Worm (Caenorhabditis elegans) whole organism, young adult: ENCODE measurements around the gene clec-173.

Experiments
- B0035.1 ChIP-seq: sonication (generic microtip); optimal IDR thresholded peaks from 2 replicates; lab custom pipeline; 2016; ENCODE audit warnings: missing genetic modification characterization, mild to moderate bottlenecking, missing compliant biosample characterization, missing genotype, missing genetic modification reagents
- B0336.3 ChIP-seq: fragments of 200-800 bp; sonication (Bioruptor generic); IDR thresholded peaks from 2 replicates; pipeline ENCODE4 v1.3.6; 2022; ENCODE audit warnings: missing genetic modification characterization, missing compliant biosample characterization
- C17E4.6 ChIP-seq: fragments of 200-800 bp; sonication (Bioruptor generic); IDR thresholded peaks from 2 replicates; pipeline ENCODE4 v1.3.6; 2022; ENCODE audit warnings: missing genetic modification reagents, missing genetic modification characterization, missing compliant biosample characterization
- F52B5.7 ChIP-seq: sonication (generic microtip); optimal IDR thresholded peaks from 2 replicates; lab custom pipeline; 2016; ENCODE audit warnings: mild to moderate bottlenecking, missing genetic modification characterization, missing compliant biosample characterization
- F57C9.4 ChIP-seq: sonication (generic microtip); optimal IDR thresholded peaks from 2 replicates; lab custom pipeline; 2017; ENCODE audit warnings: mild to moderate bottlenecking, missing genetic modification characterization, missing compliant biosample characterization
- K12H6.12 ChIP-seq: fragments of 200-800 bp; sonication (Bioruptor generic); optimal IDR thresholded peaks from 2 replicates; lab custom pipeline; 2018; ENCODE audit warnings: mild to moderate bottlenecking, missing genetic modification characterization, missing compliant biosample characterization
- ZK185.1 ChIP-seq: sonication (generic microtip); optimal IDR thresholded peaks from 2 replicates; lab custom pipeline; 2016; ENCODE audit warnings: mild to moderate bottlenecking, missing genetic modification characterization, missing compliant biosample characterization; ENCODE audit not compliant: poor library complexity, severe bottlenecking
- atf-7 ChIP-seq: sonication (generic microtip); optimal IDR thresholded peaks from 2 replicates; lab custom pipeline; 2017; ENCODE audit warnings: mild to moderate bottlenecking, missing genetic modification characterization, missing compliant biosample characterization
- attf-3 ChIP-seq: fragments of 200-800 bp; sonication (Bioruptor generic); conservative IDR thresholded peaks from 2 replicates; pipeline ENCODE4 v1.3.6; 2022; ENCODE audit warnings: missing genetic modification reagents, missing genetic modification characterization, missing compliant biosample characterization
- attf-5 ChIP-seq: fragments of 200-800 bp; sonication (Bioruptor generic); optimal IDR thresholded peaks from 2 replicates; lab custom pipeline; 2018; ENCODE audit warnings: mild to moderate bottlenecking, missing genetic modification characterization, missing compliant biosample characterization
- bed-1 ChIP-seq: fragments of 200-800 bp; sonication (Bioruptor generic); IDR thresholded peaks from 2 replicates; pipeline ENCODE4 v1.3.6; 2022; ENCODE audit warnings: missing genetic modification reagents, missing genetic modification characterization, missing compliant biosample characterization
- cebp-1 ChIP-seq, 2 experiments: fragments of 200-800 bp in 1 of 2; sonication (Bioruptor generic) in 1 of 2; sonication (generic microtip) in 1 of 2; IDR thresholded peaks in 1 of 2; optimal IDR thresholded peaks in 1 of 2; 2 replicates each; pipeline versions ENCODE4 v1.3.6 to Lab custom; 2017 to 2022; ENCODE audit warnings: missing compliant biosample characterization in 2 of 2, missing genetic modification characterization in 2 of 2, mild to moderate bottlenecking in 1 of 2, missing genetic modification reagents in 1 of 2, moderate library complexity in 1 of 2
- cebp-2 ChIP-seq: fragments of 200-800 bp; sonication (Bioruptor generic); IDR thresholded peaks from 2 replicates; pipeline ENCODE4 v1.3.6; 2022; ENCODE audit warnings: missing genetic modification characterization, missing compliant biosample characterization
- ceh-27 ChIP-seq: fragments of 200-800 bp; sonication (Bioruptor generic); optimal IDR thresholded peaks from 2 replicates; lab custom pipeline; 2018; ENCODE audit warnings: mild to moderate bottlenecking, missing genetic modification characterization, moderate library complexity, missing compliant biosample characterization
- chd-7 ChIP-seq: sonication (generic microtip); optimal IDR thresholded peaks from 2 replicates; lab custom pipeline; 2016; ENCODE audit warnings: mild to moderate bottlenecking, missing genetic modification characterization, moderate library complexity, missing compliant biosample characterization
- dox-1 ChIP-seq: fragments of 200-800 bp; sonication (Bioruptor generic); IDR thresholded peaks from 2 replicates; pipeline ENCODE4 v1.3.6; 2022; ENCODE audit warnings: missing genetic modification reagents, missing genetic modification characterization, missing compliant biosample characterization
- dpl-1 ChIP-seq: fragments of 150-350 bp; optimal IDR thresholded peaks from 2 replicates; lab custom pipeline; 2014; ENCODE audit warnings: missing biosample characterization, missing genetic modification reagents, missing genetic modification characterization
- ekl-4 ChIP-seq: fragments of 200-800 bp; sonication (Bioruptor generic); IDR thresholded peaks from 2 replicates; pipeline ENCODE4 v1.3.6; 2022; ENCODE audit warnings: missing genetic modification reagents, missing genetic modification characterization, missing compliant biosample characterization
- ets-4 ChIP-seq: fragments of 200-800 bp; sonication (Bioruptor generic); optimal IDR thresholded peaks from 2 replicates; lab custom pipeline; 2018; ENCODE audit warnings: mild to moderate bottlenecking, missing genetic modification characterization, missing compliant biosample characterization
- hmg-1.2 ChIP-seq: fragments of 200-800 bp; sonication (Bioruptor generic); IDR thresholded peaks from 2 replicates; pipeline ENCODE4 v1.3.6; 2022; ENCODE audit warnings: missing genetic modification reagents, missing genetic modification characterization, missing compliant biosample characterization
- hmg-20 ChIP-seq: fragments of 200-800 bp; sonication (Bioruptor generic); IDR thresholded peaks from 2 replicates; pipeline ENCODE4 v1.3.6; 2022; ENCODE audit warnings: missing genetic modification reagents, missing genetic modification characterization, missing compliant biosample characterization
- let-607 ChIP-seq, 2 experiments: fragments of 200-800 bp in 1 of 2; sonication (Bioruptor generic) in 1 of 2; sonication (generic microtip) in 1 of 2; optimal IDR thresholded peaks; 2 replicates each; lab custom pipeline; 2016 to 2018; ENCODE audit warnings: mild to moderate bottlenecking in 2 of 2, missing compliant biosample characterization in 2 of 2, missing genetic modification characterization in 2 of 2, moderate library complexity in 2 of 2, missing genotype in 1 of 2
- lin-40 ChIP-seq: sonication (generic microtip); optimal IDR thresholded peaks from 2 replicates; lab custom pipeline; 2016; ENCODE audit warnings: missing genetic modification characterization, mild to moderate bottlenecking, missing compliant biosample characterization, missing genotype, missing genetic modification reagents
- lir-1 ChIP-seq: fragments of 200-800 bp; sonication (Bioruptor generic); conservative IDR thresholded peaks from 2 replicates; pipeline ENCODE4 v1.3.6; 2022; ENCODE audit warnings: missing genetic modification reagents, missing genetic modification characterization, missing compliant biosample characterization
- madf-10 ChIP-seq: sonication (generic microtip); optimal IDR thresholded peaks from 2 replicates; lab custom pipeline; 2016; ENCODE audit warnings: mild to moderate bottlenecking, missing genetic modification characterization, missing compliant biosample characterization
- nfyb-1 ChIP-seq: fragments of 200-800 bp; sonication (Bioruptor generic); IDR thresholded peaks from 2 replicates; pipeline ENCODE4 v1.3.6; 2022; ENCODE audit warnings: missing genetic modification reagents, missing genetic modification characterization, missing compliant biosample characterization
- nhr-80 ChIP-seq: sonication (generic microtip); optimal IDR thresholded peaks from 2 replicates; lab custom pipeline; 2016; ENCODE audit warnings: missing genetic modification characterization, missing compliant biosample characterization
- nhr-90 ChIP-seq: sonication (generic microtip); optimal IDR thresholded peaks from 2 replicates; lab custom pipeline; 2016; ENCODE audit warnings: missing genotype, mild to moderate bottlenecking, missing genetic modification characterization, missing compliant biosample characterization
- repo-1 ChIP-seq: sonication (generic microtip); optimal IDR thresholded peaks from 2 replicates; lab custom pipeline; 2017; ENCODE audit warnings: mild to moderate bottlenecking, missing genetic modification characterization, missing compliant biosample characterization
- snpc-4 ChIP-seq, 5 experiments: fragments of 150-350 bp in 1 of 5; sonication (generic microtip) in 4 of 5; optimal IDR thresholded peaks; 2 replicates each; lab custom pipeline; 2014 to 2018; ENCODE audit warnings: missing genetic modification characterization in 5 of 5, missing biosample characterization in 3 of 5, antibody characterized with exemption in 2 of 5, mild to moderate bottlenecking in 2 of 5, missing compliant biosample characterization in 2 of 5, missing genotype in 2 of 5, moderate library complexity in 2 of 5, missing genetic modification reagents in 1 of 5
- tbp1 ChIP-seq: fragments of 200-800 bp; sonication (Bioruptor generic); optimal IDR thresholded peaks from 2 replicates; lab custom pipeline; 2018; ENCODE audit warnings: mild to moderate bottlenecking, missing genetic modification characterization, missing compliant biosample characterization
- unc-130 ChIP-seq: sonication (generic microtip); optimal IDR thresholded peaks from 2 replicates; lab custom pipeline; 2016; ENCODE audit warnings: missing genetic modification reagents, missing genetic modification characterization, missing compliant biosample characterization
- unc-62 ChIP-seq: fragments of 150-350 bp; optimal IDR thresholded peaks from 2 replicates; lab custom pipeline; 2014; ENCODE audit warnings: missing biosample characterization, missing genetic modification reagents, missing genetic modification characterization
- xnd-1 ChIP-seq: sonication (generic microtip); optimal IDR thresholded peaks from 2 replicates; lab custom pipeline; 2016; ENCODE audit warnings: missing genotype, missing genetic modification reagents, missing genetic modification characterization, missing compliant biosample characterization
- zfh-2 ChIP-seq: fragments of 200-800 bp; sonication (Bioruptor generic); conservative IDR thresholded peaks from 2 replicates; pipeline ENCODE4 v1.3.6; 2022; ENCODE audit warnings: missing genetic modification reagents, missing genetic modification characterization, missing compliant biosample characterization

Gene clec-173

ce11 chrIV:3231644-3232043, 35.8 kb downstream of the clec-173 start:
- TF ChIP-seq zfh-2 (GFP tag; lab: Robert Waterston, UW): 0 out of 2 replicates have a peak, but pooled peaks have one; percentile 12
- TF ChIP-seq hmg-20 (GFP tag; lab: Robert Waterston, UW): no peak
- peak; percentile 29 for TF ChIP-seq ets-4 (GFP tag; lab: Kevin White, UChicago)
- peak; percentile 85 for TF ChIP-seq nhr-80 (tag; lab: Kevin White, UChicago)
- TF ChIP-seq cebp-1 (GFP tag; IDR thresholded peaks at IDR 0.05; lab: Robert Waterston, UW): no peak
- TF ChIP-seq cebp-1 (tag; optimal IDR thresholded peaks at IDR 0.05; lab: Kevin White, UChicago): peak; percentile 17
- peak; percentile 20 to 76 for TF ChIP-seq let-607 (tag; optimal IDR thresholded peaks at IDR 0.05; lab: Kevin White, UChicago)
- TF ChIP-seq attf-5 (GFP tag; lab: Kevin White, UChicago): peak; percentile 6
- TF ChIP-seq cebp-2 (GFP tag; lab: Robert Waterston, UW): no peak

ce11 chrIV:3227549-3228139, 39.8 kb downstream of the clec-173 start:
- peak; percentile 5; the same call in 1 of the 2 replicates for TF ChIP-seq lir-1 (GFP tag; lab: Robert Waterston, UW)
- no peak for TF ChIP-seq bed-1 (GFP tag; lab: Robert Waterston, UW)
- TF ChIP-seq repo-1 (tag; lab: Kevin White, UChicago): no peak
- no peak for TF ChIP-seq ceh-27
- no peak for TF ChIP-seq unc-130 (GFP tag; lab: Kevin White, UChicago)
- peak; percentile 59 for TF ChIP-seq attf-5 (GFP tag; lab: Kevin White, UChicago)
- TF ChIP-seq hmg-1.2 (GFP tag; lab: Robert Waterston, UW): peak; percentile 52
- no peak for TF ChIP-seq dpl-1 (GFP tag; lab: Kevin White, UChicago)
- peak; percentile 75 for TF ChIP-seq dox-1 (GFP tag; lab: Robert Waterston, UW)
- TF ChIP-seq snpc-4 (GFP tag; optimal IDR thresholded peaks at IDR 0.05; lab: Kevin White, UChicago): no peak
- peak in 2 of 4 experiments; percentile 42 to 47 for TF ChIP-seq snpc-4 (tag; optimal IDR thresholded peaks at IDR 0.05; lab: Kevin White, UChicago)
- TF ChIP-seq C17E4.6: no peak
- no peak for TF ChIP-seq B0035.1
- peak; percentile 53; the same call in 1 of the 2 replicates for TF ChIP-seq B0336.3
- TF ChIP-seq cebp-1 (GFP tag; IDR thresholded peaks at IDR 0.05; lab: Robert Waterston, UW): no peak
- TF ChIP-seq cebp-1 (tag; optimal IDR thresholded peaks at IDR 0.05; lab: Kevin White, UChicago): peak; percentile 60
- TF ChIP-seq lin-40 (tag; lab: Kevin White, UChicago): peak; percentile 42
- TF ChIP-seq unc-62 (GFP tag; lab: Kevin White, UChicago): peak; percentile 61
- TF ChIP-seq zfh-2 (GFP tag; lab: Robert Waterston, UW): peak; percentile 54; the same call in 1 of the 2 replicates
- peak; percentile 83 to 87 for TF ChIP-seq let-607 (tag; optimal IDR thresholded peaks at IDR 0.05; lab: Kevin White, UChicago)
- TF ChIP-seq F52B5.7 (tag; lab: Kevin White, UChicago): no peak
- TF ChIP-seq ets-4 (GFP tag; lab: Kevin White, UChicago): peak; percentile 77
- TF ChIP-seq ekl-4 (GFP tag; lab: Robert Waterston, UW): 0 out of 2 replicates have a peak, but pooled peaks have one; percentile 27
- peak; percentile 98 for TF ChIP-seq nhr-80 (tag; lab: Kevin White, UChicago)
- peak; percentile 64 for TF ChIP-seq nhr-90 (tag; lab: Kevin White, UChicago)
- peak; percentile 20 for TF ChIP-seq tbp1
- peak; percentile 2 for TF ChIP-seq K12H6.12 (tag; lab: Kevin White, UChicago)
- TF ChIP-seq attf-3 (GFP tag; lab: Robert Waterston, UW): no peak
- TF ChIP-seq chd-7 (tag; lab: Kevin White, UChicago): peak; percentile 48
- no peak for TF ChIP-seq nfyb-1
- peak; percentile 82 for TF ChIP-seq atf-7 (tag; lab: Kevin White, UChicago)
- no peak for TF ChIP-seq xnd-1 (tag; lab: Kevin White, UChicago)

- no peak for TF ChIP-seq F57C9.4
- no peak for TF ChIP-seq atf-7 (tag; lab: Kevin White, UChicago)
- no peak for TF ChIP-seq madf-10 (tag; lab: Kevin White, UChicago)
- TF ChIP-seq B0336.3: no peak
- TF ChIP-seq ZK185.1 (tag; lab: Kevin White, UChicago): no peak
Observed at ce11 chrIV:3222140-3222539, 45.3 kb downstream of the clec-173 start, which contains the start of gene Y67D8A.2. Y67D8A.2 (plus strand) TSS chrIV:3222440.
